Fruit fly (Drosophila melanogaster) Kc167 (cell line): ENCODE measurements around the gene fkh.

Experiments used
- Myc ChIP-seq: fragments of >200 bp; optimal IDR thresholded peaks from 2 replicates; lab custom pipeline; 2017; ENCODE audit warnings: missing external identifiers
- h ChIP-seq: fragments of >200 bp; optimal IDR thresholded peaks from 3 replicates; lab custom pipeline; 2018; ENCODE audit warnings: missing external identifiers
- insv ChIP-seq: fragments of >200 bp; optimal IDR thresholded peaks from 3 replicates; lab custom pipeline; 2018; ENCODE audit warnings: missing external identifiers
- psq ChIP-seq: fragments of >200 bp; optimal IDR thresholded peaks from 2 replicates; lab custom pipeline; 2017; ENCODE audit warnings: missing external identifiers
- ttk ChIP-seq: sonication (Bioruptor generic); optimal IDR thresholded peaks from 2 replicates; lab custom pipeline; 2017; ENCODE audit warnings: missing external identifiers

dm6 chr3R:28582629-28583028 lies 2.4 kb downstream of the fkh start:
- no peak for TF ChIP-seq insv
- TF ChIP-seq psq (lab: Kevin White, UChicago), result no peak
- TF ChIP-seq Myc (lab: Kevin White, UChicago), result no peak
- no peak for TF ChIP-seq h
- TF ChIP-seq ttk (lab: Kevin White, UChicago), result no peak
